Worm (Caenorhabditis elegans): ENCODE results near the gene clec-156.

clec-156 gene

DNA sequence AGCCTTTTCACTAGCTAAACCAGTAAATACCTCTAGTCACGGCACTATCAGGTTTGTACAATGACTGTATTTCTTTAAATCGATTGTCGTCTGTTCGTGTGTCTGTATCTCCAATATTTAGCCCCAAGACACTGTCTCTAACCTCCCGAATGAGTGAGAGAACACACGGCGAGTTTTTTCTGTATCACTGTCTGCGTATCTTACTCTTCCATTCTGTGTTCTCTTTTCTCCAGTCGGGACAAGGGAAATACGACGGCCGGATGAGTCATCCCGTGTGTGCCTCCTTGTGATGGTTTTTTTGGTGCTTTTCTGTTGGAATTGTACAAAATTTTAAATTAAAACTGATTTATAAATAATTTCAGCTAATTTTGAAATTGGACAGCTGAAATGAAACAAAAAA is 46.0 kb downstream of the clec-156 start (continued):
- TF ChIP-seq C34F6.9 (tag; optimal IDR thresholded peaks at IDR 0.05) (peak; percentile 80), gmeb-1 (tag; optimal IDR thresholded peaks at IDR 0.05) (peak; percentile 35)

- TF ChIP-seq lin-39 (tag; optimal IDR thresholded peaks at IDR 0.05) = no peak
Measured at ce11 chrIII:4792560-4793136, 49.4 kb downstream of the clec-156 start, which contains the start of gene mip-1. Gene mip-1, plus strand, starts transcription at chrIII:4793086.
